Fruit fly (Drosophila melanogaster): ENCODE data around the gene CG3987.

CG3987 gene

dm6 chr3R:15145491-15145890 is 5.7 kb downstream of the CG3987 start (continued):
- TF ChIP-seq CG11085 (GFP tag; IDR thresholded peaks at IDR 0.05) (no peak), CG1832 (GFP tag; optimal IDR thresholded peaks at IDR 0.05) (no peak), sob (GFP tag; IDR thresholded peaks at IDR 0.05) (peak; percentile 66; the same call in 1 of the 2 replicates), CG10959 (GFP tag; IDR thresholded peaks at IDR 0.05) (no peak), abd-A (tag; optimal IDR thresholded peaks at IDR 0.05) (no peak), Stat92E (GFP tag; optimal IDR thresholded peaks at IDR 0.05) (no peak), D19A (tag; optimal IDR thresholded peaks at IDR 0.05) (peak; percentile 14), CG15011 (GFP tag; optimal IDR thresholded peaks at IDR 0.05) (no peak), Fer2 (tag; optimal IDR thresholded peaks at IDR 0.05) (no peak), CkIIα-i1 (GFP tag; IDR thresholded peaks at IDR 0.05) (no peak), Awh (GFP tag; IDR thresholded peaks at IDR 0.05) (0 out of 2 replicates have a peak, but pooled peaks have one; percentile 25), HLHmδ (GFP tag; optimal IDR thresholded peaks at IDR 0.05) (no peak), pum (GFP tag; optimal IDR thresholded peaks at IDR 0.05) (no peak), CG4820 (GFP tag; optimal IDR thresholded peaks at IDR 0.05) (no peak), stc (GFP tag; IDR thresholded peaks at IDR 0.05) (peak; percentile 75), rib (GFP tag; IDR thresholded peaks at IDR 0.05) (no peak), shn (GFP tag; optimal IDR thresholded peaks at IDR 0.05) (no peak), CG18619 (GFP tag; optimal IDR thresholded peaks at IDR 0.05) (no peak), CG32532 (GFP tag; IDR thresholded peaks at IDR 0.05) (peak; percentile 64), CG31441 (GFP tag; IDR thresholded peaks at IDR 0.05) (peak; percentile 76), zen2 (GFP tag; IDR thresholded peaks at IDR 0.05; ENCODE audit: partially characterized antibody) (no peak), CG34422 (GFP tag; IDR thresholded peaks at IDR 0.05) (peak; percentile 65; the same call in 2 of the 3 replicates), CG34376 (GFP tag; optimal IDR thresholded peaks at IDR 0.05) (no peak), Myb (GFP tag; optimal IDR thresholded peaks at IDR 0.05) (no peak), Pdp1 (GFP tag; optimal IDR thresholded peaks at IDR 0.05) (peak; percentile 15 to 97), Med (GFP tag) (peak; percentile 86), CG15073 (GFP tag; optimal IDR thresholded peaks at IDR 0.05) (no peak), CrebB (tag; optimal IDR thresholded peaks at IDR 0.05) (peak; percentile 27), Dref (GFP tag; IDR thresholded peaks at IDR 0.05) (no peak), CG13894 (tag; optimal IDR thresholded peaks at IDR 0.05) (no peak), CG1792 (GFP tag; optimal IDR thresholded peaks at IDR 0.05) (no peak), ham (GFP tag; IDR thresholded peaks at IDR 0.05) (no peak), zfh2 (GFP tag; optimal IDR thresholded peaks at IDR 0.05) (no peak), lmd (GFP tag; IDR thresholded peaks at IDR 0.05) (peak; percentile 56; the same call in 1 of the 2 replicates), CG12391 (tag; optimal IDR thresholded peaks at IDR 0.05) (peak; percentile 51), CG6813 (GFP tag; optimal IDR thresholded peaks at IDR 0.05) (peak; percentile 49), CG6272 (GFP tag; IDR thresholded peaks at IDR 0.05) (peak; percentile 46; the same call in 1 of the 2 replicates), scrt (GFP tag; optimal IDR thresholded peaks at IDR 0.05) (no peak), CG2202 (tag; optimal IDR thresholded peaks at IDR 0.05) (no peak), oc (tag; optimal IDR thresholded peaks at IDR 0.05) (peak; percentile 26), pan (optimal IDR thresholded peaks at IDR 0.05) (no peak), pan (GFP tag; optimal IDR thresholded peaks at IDR 0.05 in 1 of 2, IDR thresholded peaks at IDR 0.05 in 1 of 2) (peak in 1 of 2 experiments; percentile 84), Hr39 (optimal IDR thresholded peaks at IDR 0.05) (no peak), ttk (GFP tag; IDR thresholded peaks at IDR 0.05) (peak; percentile 49; the same call in 1 of the 2 replicates), sens (GFP tag) (peak; percentile 62), CG17361 (GFP tag; IDR thresholded peaks at IDR 0.05) (peak; percentile 68), Nf-YC (tag; optimal IDR thresholded peaks at IDR 0.05) (peak; percentile 4), bcd (GFP tag; optimal IDR thresholded peaks at IDR 0.05) (peak; percentile 54), Atf3 (GFP tag; optimal IDR thresholded peaks at IDR 0.05) (no peak), Ptx1 (GFP tag; IDR thresholded peaks at IDR 0.05) (peak; percentile 69), CG12299 (tag; optimal IDR thresholded peaks at IDR 0.05) (no peak), jigr1 (GFP tag; IDR thresholded peaks at IDR 0.05) (no peak)

Data from whole organism, embryonic.